Worm (Caenorhabditis elegans): ENCODE results near the gene Y56A3A.7.
"Not testable (repeated sequence)": the region's sequence is repeated elsewhere in the genome, so short reads cannot be mapped to it uniquely, and the experiment has no call there.

- TF ChIP-seq sea-2 (GFP tag; IDR thresholded peaks at IDR 0.05); him-1 (tag; optimal IDR thresholded peaks at IDR 0.05); efl-1 (GFP tag; optimal IDR thresholded peaks at IDR 0.05); ets-4 (GFP tag; optimal IDR thresholded peaks at IDR 0.05): not testable (repeated sequence)
- peak; percentile 58; the same call in 1 of the 2 replicates for TF ChIP-seq F33H1.4 (GFP tag; IDR thresholded peaks at IDR 0.05)
Observed at ce11 chrIII:11939238-11939637, 7.6 kb downstream of the Y56A3A.7 start.
